Worm (Caenorhabditis elegans): ENCODE measurements around the gene K08C7.1.

DNA sequence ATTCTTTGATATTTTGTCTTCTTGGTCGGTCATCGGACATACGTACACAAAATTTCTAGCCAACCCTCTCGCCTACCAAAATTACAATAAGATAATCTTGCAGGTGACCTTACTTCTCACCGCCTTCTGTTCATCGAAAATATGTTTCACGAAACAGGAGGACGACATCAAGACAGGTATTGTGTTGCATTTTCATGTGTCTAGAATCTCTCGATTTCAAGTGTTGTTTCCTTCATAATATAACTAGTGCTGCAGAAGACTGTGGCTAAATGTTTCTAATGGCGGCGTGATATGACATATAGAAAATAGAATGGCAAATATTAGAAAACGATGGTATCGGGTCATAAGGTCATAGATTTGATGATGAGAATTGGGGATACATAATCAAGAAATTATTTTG, 39.5 kb upstream of the K08C7.1 start:
- TF ChIP-seq mls-2 (tag; optimal IDR thresholded peaks at IDR 0.05) (no peak), snpc-4 (tag; optimal IDR thresholded peaks at IDR 0.05) (no peak)

Measured in whole organism, mixed stage, embryonic.